Worm (Caenorhabditis elegans) whole organism, midembryonic: ENCODE measurements around the gene C14A4.12.

Experiments used
- T22C8.4 ChIP-seq: fragments of 200-800 bp; sonication (Bioruptor generic); IDR thresholded peaks from 2 replicates; pipeline ENCODE4 v1.3.6; 2022; ENCODE audit warnings: missing genetic modification characterization, missing compliant biosample characterization
- cog-1 ChIP-seq: sonication (generic microtip); optimal IDR thresholded peaks from 2 replicates; lab custom pipeline; 2016; ENCODE audit warnings: missing genetic modification characterization, missing compliant biosample characterization
- flt-1 ChIP-seq: fragments of 200-800 bp; sonication (Bioruptor generic); IDR thresholded peaks from 2 replicates; pipeline ENCODE4 v1.3.6; 2022; ENCODE audit warnings: missing genetic modification characterization, missing compliant biosample characterization
- klf-2 ChIP-seq: fragments of 200-800 bp; sonication (Bioruptor generic); conservative IDR thresholded peaks from 2 replicates; pipeline ENCODE4 v1.3.6; 2022; ENCODE audit warnings: missing genetic modification reagents, missing genetic modification characterization, missing compliant biosample characterization
- med-1 ChIP-seq: sonication (generic microtip); optimal IDR thresholded peaks from 2 replicates; lab custom pipeline; 2017; ENCODE audit warnings: missing genetic modification characterization, mild to moderate bottlenecking, missing compliant biosample characterization, antibody characterized with exemption, missing genetic modification reagents; ENCODE audit not compliant: insufficient read depth
- ref-1 ChIP-seq: fragments of 200-800 bp; sonication (Bioruptor generic); conservative IDR thresholded peaks from 2 replicates; pipeline ENCODE4 v1.3.6; 2022; ENCODE audit warnings: missing genetic modification reagents, missing genetic modification characterization, missing compliant biosample characterization
- tab-1 ChIP-seq: fragments of 200-800 bp; sonication (Bioruptor generic); IDR thresholded peaks from 2 replicates; pipeline ENCODE4 v1.3.6; 2022; ENCODE audit warnings: missing genetic modification characterization, missing compliant biosample characterization
- ztf-23 ChIP-seq: fragments of 200-800 bp; sonication (Bioruptor generic); IDR thresholded peaks from 2 replicates; pipeline ENCODE4 v1.3.6; 2022; ENCODE audit warnings: missing genetic modification reagents, missing genetic modification characterization, missing compliant biosample characterization
- ztf-29 ChIP-seq: fragments of 200-800 bp; sonication (Bioruptor generic); IDR thresholded peaks from 2 replicates; pipeline ENCODE4 v1.3.6; 2022; ENCODE audit warnings: missing genetic modification reagents, missing genetic modification characterization, missing compliant biosample characterization

C14A4.12 gene

DNA sequence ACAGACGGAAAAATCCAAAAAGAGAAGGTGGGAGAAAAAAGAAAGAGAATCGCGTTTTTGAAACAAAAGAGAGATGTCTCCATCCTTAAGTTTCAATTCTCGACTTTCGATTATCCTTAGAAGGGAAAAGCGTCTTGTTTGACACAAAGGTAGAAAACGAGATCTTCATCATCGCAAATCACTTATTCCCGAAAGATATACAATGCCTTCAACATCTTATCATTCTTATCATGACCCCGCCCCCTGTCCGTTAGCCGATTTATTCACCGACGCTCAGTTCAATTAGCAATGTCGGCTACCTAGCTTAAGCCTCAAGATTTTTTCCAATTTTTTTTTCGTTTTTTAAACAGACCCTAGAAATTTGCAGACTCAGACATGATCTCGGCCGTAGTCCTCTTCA is 13.9 kb upstream of the C14A4.12 start, which contains the start of gene C14A4.9:
C14A4.9 (plus strand) TSS at position 368 of the 400 bp plus-strand sequence.
- TF ChIP-seq ztf-29 (GFP tag; lab: Robert Waterston, UW): no peak
- no peak for TF ChIP-seq T22C8.4
- TF ChIP-seq cog-1 (tag; lab: Kevin White, UChicago): no peak
- TF ChIP-seq med-1 (GFP tag; lab: Kevin White, UChicago): no peak
- TF ChIP-seq tab-1 (GFP tag; lab: Robert Waterston, UW): no peak
- TF ChIP-seq ref-1 (GFP tag; lab: Robert Waterston, UW): no peak
- TF ChIP-seq flt-1 (GFP tag; lab: Robert Waterston, UW): no peak

DNA sequence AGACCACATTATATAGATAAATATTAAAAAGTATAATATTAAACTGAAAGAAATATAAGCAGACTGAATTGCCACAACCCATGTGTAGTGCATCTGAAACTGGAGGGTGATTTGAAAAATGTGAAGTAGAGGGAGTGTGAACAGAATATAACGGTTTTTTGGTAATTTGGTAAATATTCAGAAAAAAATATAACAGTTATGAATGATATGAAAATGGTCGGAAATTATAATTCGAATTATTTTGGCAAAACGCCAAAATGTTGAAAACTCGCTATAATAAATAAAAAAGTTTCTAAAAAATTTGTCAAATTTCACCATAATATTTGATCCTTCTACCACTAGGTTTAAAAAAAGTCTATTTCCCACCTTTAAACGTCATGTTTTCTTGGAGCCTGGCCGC is 10.7 kb upstream of the C14A4.12 start, which contains the start of gene srv-2:
srv-2 (minus strand) TSS at position 101 of the 400 bp plus-strand sequence.
- TF ChIP-seq med-1 (GFP tag; lab: Kevin White, UChicago) (no peak), klf-2 (no peak), tab-1 (GFP tag; lab: Robert Waterston, UW) (no peak), ztf-29 (GFP tag; lab: Robert Waterston, UW) (no peak), flt-1 (GFP tag; lab: Robert Waterston, UW) (no peak)

DNA sequence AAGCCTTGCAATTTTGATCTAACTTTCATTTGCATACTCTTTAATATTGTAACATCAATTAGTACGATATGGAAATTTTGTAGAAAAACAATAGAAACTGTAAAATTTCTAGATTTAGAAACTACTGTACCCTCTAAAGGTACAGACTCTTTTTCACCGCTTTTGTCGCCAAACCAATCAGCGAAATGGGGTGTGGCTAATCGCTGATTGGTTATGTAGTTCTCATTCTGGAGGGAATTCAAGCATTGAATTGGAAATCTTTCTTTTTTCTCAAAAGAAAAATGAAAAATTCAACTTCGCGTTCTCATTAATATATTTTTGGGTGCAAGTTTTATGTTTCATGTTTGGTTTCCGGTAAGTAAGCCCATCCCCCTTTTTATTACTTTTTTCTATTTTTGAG is 9.3 kb upstream of the C14A4.12 start:
- TF ChIP-seq med-1 (GFP tag; lab: Kevin White, UChicago) (no peak), cog-1 (tag; lab: Kevin White, UChicago) (no peak), T22C8.4 (no peak), flt-1 (GFP tag; lab: Robert Waterston, UW) (no peak), ref-1 (GFP tag; lab: Robert Waterston, UW) (no peak), ztf-29 (GFP tag; lab: Robert Waterston, UW) (no peak), tab-1 (GFP tag; lab: Robert Waterston, UW) (no peak), klf-2 (no peak), ztf-23 (GFP tag; lab: Robert Waterston, UW) (no peak)

DNA sequence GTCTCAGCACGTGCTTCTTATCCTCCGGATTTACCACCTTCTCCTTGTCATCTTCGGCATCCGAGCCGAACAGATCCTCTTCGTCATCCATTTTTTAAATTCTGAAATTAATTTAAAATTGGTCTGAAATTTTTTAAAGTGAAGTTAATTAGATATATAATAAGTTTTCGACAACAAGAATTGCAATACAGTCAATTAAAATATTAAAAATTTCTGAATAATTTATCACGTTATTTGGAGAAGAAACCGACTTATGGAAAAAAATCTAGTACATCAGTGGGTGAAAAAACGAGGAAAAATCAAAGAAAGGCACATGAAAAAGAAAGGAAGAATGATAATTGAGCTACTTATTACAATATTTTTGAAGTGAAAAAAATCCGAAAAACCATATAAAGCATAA is 7.3 kb upstream of the C14A4.12 start, which contains the start of gene taf-13:
taf-13 (minus strand) TSS at position 101 of the 400 bp plus-strand sequence.
- no peak for TF ChIP-seq ref-1 (GFP tag; lab: Robert Waterston, UW)

DNA sequence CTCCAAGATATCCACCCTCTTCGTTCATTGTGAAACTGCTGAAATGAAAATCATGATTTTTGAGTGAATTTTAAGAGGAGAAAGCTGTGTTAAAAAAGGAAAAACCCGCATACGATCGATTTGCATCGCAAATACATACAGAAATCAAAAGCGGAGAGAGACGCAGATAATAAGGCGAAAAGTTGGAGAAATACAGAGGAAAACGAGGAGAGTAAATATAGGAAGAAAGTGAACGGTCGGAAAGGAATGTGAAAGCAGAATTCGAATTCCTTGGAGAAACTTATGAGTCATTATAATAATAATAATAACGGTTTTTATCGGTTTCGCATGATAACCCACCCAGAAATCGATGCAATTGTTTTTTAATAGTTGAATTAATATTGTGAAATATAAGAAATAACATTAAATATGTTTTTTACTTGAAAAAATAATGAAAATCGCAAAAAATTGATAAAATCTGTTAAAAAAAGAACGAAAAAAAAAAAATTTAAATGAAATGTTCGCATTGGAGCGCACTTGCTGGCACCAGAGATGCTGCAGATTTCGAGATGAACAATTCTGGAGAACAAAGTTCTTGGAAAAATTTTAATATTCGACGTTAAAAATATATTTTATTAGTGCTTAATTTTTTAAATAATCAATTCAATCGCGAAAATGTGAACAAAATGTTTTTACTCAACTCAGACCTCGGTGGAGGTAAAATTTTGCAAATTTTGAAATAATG is 5.4 kb upstream of the C14A4.12 start, which contains the start of gene ccm-3:
ccm-3 (minus strand) TSS at position 38 of the 724 bp plus-strand sequence.
- TF ChIP-seq tab-1 (GFP tag; lab: Robert Waterston, UW) (no peak), flt-1 (GFP tag; lab: Robert Waterston, UW) (no peak), ref-1 (GFP tag; lab: Robert Waterston, UW) (no peak), med-1 (GFP tag; lab: Kevin White, UChicago) (no peak), T22C8.4 (no peak), cog-1 (tag; lab: Kevin White, UChicago) (no peak), ztf-29 (GFP tag; lab: Robert Waterston, UW) (no peak), klf-2 (no peak), ztf-23 (GFP tag; lab: Robert Waterston, UW) (no peak)

DNA sequence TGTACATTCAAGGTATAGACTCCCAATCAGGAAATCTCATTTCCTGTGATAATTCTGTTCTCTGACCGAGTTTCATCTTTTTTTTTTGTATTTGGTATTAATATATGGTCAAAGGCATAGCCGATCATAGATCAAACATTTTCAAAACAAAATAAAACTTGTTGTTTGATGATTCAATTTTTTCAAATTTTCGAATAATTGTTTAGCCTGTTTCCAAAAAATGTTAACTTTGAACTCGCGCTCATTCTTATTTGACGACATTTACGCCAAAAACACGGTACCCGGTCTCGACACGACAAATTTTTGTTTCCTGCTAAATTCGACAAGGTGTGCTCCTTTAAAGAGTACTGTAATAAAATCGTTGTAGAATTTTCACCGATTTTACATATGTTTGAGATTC is 4.0 kb upstream of the C14A4.12 start:
- TF ChIP-seq klf-2 (no peak), ztf-29 (GFP tag; lab: Robert Waterston, UW) (no peak), T22C8.4 (no peak), cog-1 (tag; lab: Kevin White, UChicago) (no peak), med-1 (GFP tag; lab: Kevin White, UChicago) (no peak), flt-1 (GFP tag; lab: Robert Waterston, UW) (no peak), tab-1 (GFP tag; lab: Robert Waterston, UW) (no peak), ztf-23 (GFP tag; lab: Robert Waterston, UW) (no peak), ref-1 (GFP tag; lab: Robert Waterston, UW) (no peak)

DNA sequence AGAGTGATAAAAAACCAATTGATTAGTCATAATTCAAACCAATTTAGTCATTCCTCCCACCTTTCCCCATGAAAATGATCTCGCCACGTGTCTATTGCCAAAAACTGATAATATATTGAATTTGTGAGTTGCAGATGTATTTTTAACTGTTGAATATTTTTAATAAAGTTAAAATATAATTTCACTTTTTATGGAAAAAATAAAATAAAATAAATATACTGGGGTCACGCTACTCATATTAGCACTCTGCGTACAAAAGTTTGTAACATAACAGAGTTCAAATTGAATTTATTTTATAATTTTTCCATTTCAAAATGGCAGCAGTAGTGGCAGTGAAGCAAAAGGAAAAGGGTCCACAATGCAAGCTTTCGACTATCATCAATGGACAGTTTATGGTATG is 5.3 kb downstream of the C14A4.12 start, which contains the start of gene C14A4.13:
C14A4.13 (plus strand) TSS at position 301 of the 400 bp plus-strand sequence.
- no peak for TF ChIP-seq ref-1 (GFP tag; lab: Robert Waterston, UW)
- no peak for TF ChIP-seq ztf-23 (GFP tag; lab: Robert Waterston, UW)
- no peak for TF ChIP-seq klf-2
- TF ChIP-seq cog-1 (tag; lab: Kevin White, UChicago): no peak
- TF ChIP-seq med-1 (GFP tag; lab: Kevin White, UChicago): no peak
- no peak for TF ChIP-seq T22C8.4
- TF ChIP-seq ztf-29 (GFP tag; lab: Robert Waterston, UW): no peak
- TF ChIP-seq tab-1 (GFP tag; lab: Robert Waterston, UW): no peak
- TF ChIP-seq flt-1 (GFP tag; lab: Robert Waterston, UW): no peak

DNA sequence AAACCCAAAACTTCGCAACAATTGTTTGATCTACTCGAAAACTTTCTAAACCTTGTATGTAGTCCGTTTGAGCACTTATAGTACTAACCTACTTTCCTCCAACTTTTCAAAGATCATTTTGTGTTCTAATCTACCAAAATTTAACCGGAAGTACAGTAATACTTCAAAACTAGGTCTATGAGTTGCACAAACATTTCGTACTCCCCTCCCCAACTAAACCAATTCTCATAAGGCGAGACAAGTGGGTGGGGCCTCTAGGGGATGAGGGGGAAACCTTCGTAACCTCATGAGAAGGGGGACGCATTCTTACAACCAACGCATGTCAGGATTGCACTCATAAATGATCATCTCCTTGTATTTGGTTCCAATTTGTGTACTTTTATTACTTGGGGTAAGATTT is 9.1 kb downstream of the C14A4.12 start, which contains the start of gene cutl-9:
cutl-9 (plus strand) TSS at position 301 of the 400 bp plus-strand sequence.
- no peak for TF ChIP-seq med-1 (GFP tag; lab: Kevin White, UChicago)
- TF ChIP-seq flt-1 (GFP tag; lab: Robert Waterston, UW): no peak

DNA sequence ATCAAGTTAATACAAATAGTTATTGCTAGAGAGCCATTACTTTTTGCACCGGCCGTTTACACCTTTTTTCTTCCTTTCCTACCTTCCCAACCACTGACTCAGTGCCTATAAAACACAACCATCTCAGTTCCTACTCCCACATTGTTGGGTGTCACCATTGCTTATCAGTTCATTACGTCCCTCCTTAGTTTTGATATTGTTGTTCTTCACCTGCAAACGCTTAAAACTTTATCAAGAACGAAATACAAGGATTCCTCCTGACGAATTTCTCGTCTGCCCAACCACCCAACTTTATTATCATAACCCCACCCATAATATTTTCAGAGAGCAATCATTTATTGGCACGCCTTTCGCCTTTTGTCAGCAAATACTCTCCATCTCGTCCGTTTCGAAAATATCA is 14.2 kb downstream of the C14A4.12 start:
- TF ChIP-seq ztf-29 (GFP tag; lab: Robert Waterston, UW) (no peak), flt-1 (GFP tag; lab: Robert Waterston, UW) (no peak), med-1 (GFP tag; lab: Kevin White, UChicago) (no peak), klf-2 (no peak), tab-1 (GFP tag; lab: Robert Waterston, UW) (no peak), ref-1 (GFP tag; lab: Robert Waterston, UW) (no peak), ztf-23 (GFP tag; lab: Robert Waterston, UW) (no peak), cog-1 (tag; lab: Kevin White, UChicago) (no peak), T22C8.4 (no peak)
